Worm (Caenorhabditis elegans) whole organism, L1 larva: ENCODE results near the gene sod-4.
A peak's percentile ranks its signal among the peaks of the same experiment; 100 is the strongest.

Source experiments
- F16B12.6 ChIP-seq: fragments of 150-350 bp; optimal IDR thresholded peaks from 2 replicates; lab custom pipeline; 2014; ENCODE audit warnings: missing biosample characterization, missing genetic modification characterization
- aha-1 ChIP-seq: fragments of 150-350 bp; optimal IDR thresholded peaks from 2 replicates; lab custom pipeline; 2014; ENCODE audit warnings: missing biosample characterization, missing genetic modification characterization
- aly-2 ChIP-seq: fragments of 150-350 bp; optimal IDR thresholded peaks from 2 replicates; lab custom pipeline; 2014; ENCODE audit warnings: missing biosample characterization, missing genetic modification characterization
- blmp-1 ChIP-seq: fragments of 150-350 bp; optimal IDR thresholded peaks from 2 replicates; lab custom pipeline; 2014; ENCODE audit warnings: missing biosample characterization, missing genetic modification characterization
- ceh-63 ChIP-seq: fragments of 200-800 bp; sonication (Bioruptor generic); optimal IDR thresholded peaks from 2 replicates; lab custom pipeline; 2018; ENCODE audit warnings: mild to moderate bottlenecking, missing genetic modification characterization, missing compliant biosample characterization
- ceh-8 ChIP-seq: fragments of 200-800 bp; sonication (Bioruptor generic); optimal IDR thresholded peaks from 2 replicates; lab custom pipeline; 2018; ENCODE audit warnings: mild to moderate bottlenecking, missing genetic modification characterization, moderate library complexity, missing compliant biosample characterization
- ceh-90 ChIP-seq: sonication (generic microtip); optimal IDR thresholded peaks from 2 replicates; lab custom pipeline; 2016; ENCODE audit warnings: missing genetic modification characterization, missing compliant biosample characterization
- ces-1 ChIP-seq: fragments of 150-350 bp; optimal IDR thresholded peaks from 2 replicates; lab custom pipeline; 2014; ENCODE audit warnings: missing biosample characterization, missing genetic modification reagents, missing genetic modification characterization
- dpl-1 ChIP-seq, 3 experiments: fragments of 150-350 bp in 2 of 3; sonication (generic microtip) in 1 of 3; optimal IDR thresholded peaks; 2 replicates each; lab custom pipeline; 2014 to 2017; ENCODE audit warnings: missing biosample characterization in 3 of 3, missing genetic modification characterization in 3 of 3, missing genetic modification reagents in 3 of 3
- efl-1 ChIP-seq, 4 experiments: fragments of 150-350 bp; optimal IDR thresholded peaks in 3 of 4; peaks in 1 of 4; 1 replicate in 1 of 4; 2 replicates in 3 of 4; lab custom pipeline; 2014; ENCODE audit warnings: missing biosample characterization in 2 of 4, missing genetic modification characterization in 2 of 4, missing genetic modification reagents in 2 of 4
- elt-3 ChIP-seq, 6 experiments: fragments of 150-350 bp in 1 of 6; sonication (generic microtip); optimal IDR thresholded peaks; 2 replicates each; lab custom pipeline; 2017 to 2018; ENCODE audit warnings: missing biosample characterization in 6 of 6, missing genetic modification characterization in 6 of 6, inconsistent platforms in 1 of 6
- fkh-8 ChIP-seq: sonication (generic microtip); optimal IDR thresholded peaks from 2 replicates; lab custom pipeline; 2016; ENCODE audit warnings: mild to moderate bottlenecking, missing genetic modification characterization, missing compliant biosample characterization
- fos-1 ChIP-seq: fragments of 150-350 bp; optimal IDR thresholded peaks from 2 replicates; lab custom pipeline; 2014; ENCODE audit warnings: missing biosample characterization, missing genetic modification characterization
- grh-1 ChIP-seq: fragments of 200-800 bp; sonication (Bioruptor generic); IDR thresholded peaks from 2 replicates; pipeline ENCODE4 v1.3.6; 2022; ENCODE audit warnings: missing genetic modification reagents, missing genetic modification characterization, missing compliant biosample characterization
- irx-1 ChIP-seq: sonication (generic microtip); optimal IDR thresholded peaks from 2 replicates; lab custom pipeline; 2016; ENCODE audit warnings: missing genetic modification characterization, missing compliant biosample characterization
- jun-1 ChIP-seq: fragments of 150-350 bp; optimal IDR thresholded peaks from 2 replicates; lab custom pipeline; 2014; ENCODE audit warnings: missing biosample characterization, missing genetic modification reagents, missing genetic modification characterization
- lin-13 ChIP-seq: fragments of 150-350 bp; optimal IDR thresholded peaks from 2 replicates; lab custom pipeline; 2014; ENCODE audit warnings: missing biosample characterization, missing genetic modification reagents, missing genetic modification characterization
- lin-14 ChIP-seq: fragments of 200-800 bp; sonication (Bioruptor generic); optimal IDR thresholded peaks from 2 replicates; lab custom pipeline; 2018; ENCODE audit warnings: mild to moderate bottlenecking, missing genetic modification characterization, moderate library complexity, missing compliant biosample characterization
- lin-39 ChIP-seq: fragments of 150-350 bp; optimal IDR thresholded peaks from 2 replicates; lab custom pipeline; 2014; ENCODE audit warnings: missing biosample characterization, missing genetic modification reagents, missing genetic modification characterization
- lsy-2 ChIP-seq, 2 experiments: fragments of 150-350 bp; optimal IDR thresholded peaks; 2 replicates each; lab custom pipeline; 2014; ENCODE audit warnings: missing biosample characterization in 2 of 2, missing genetic modification characterization in 2 of 2
- mab-9 ChIP-seq: fragments of 200-800 bp; sonication (Bioruptor generic); IDR thresholded peaks from 2 replicates; pipeline ENCODE4 v1.3.6; 2022; ENCODE audit warnings: missing genetic modification reagents, missing genetic modification characterization, missing compliant biosample characterization
- mef-2 ChIP-seq: fragments of 150-350 bp; optimal IDR thresholded peaks from 2 replicates; lab custom pipeline; 2014; ENCODE audit warnings: missing biosample characterization, missing genetic modification characterization
- mep-1 ChIP-seq: fragments of 150-350 bp; optimal IDR thresholded peaks from 2 replicates; lab custom pipeline; 2014; ENCODE audit warnings: missing biosample characterization, missing genetic modification characterization
- nhr-76 ChIP-seq: sonication (generic microtip); optimal IDR thresholded peaks from 2 replicates; lab custom pipeline; 2017; ENCODE audit warnings: missing biosample characterization, missing genetic modification characterization
- nhr-85 ChIP-seq: sonication (generic microtip); peaks from one replicate; lab custom pipeline; 2016; ENCODE audit warnings: missing genetic modification characterization, inconsistent platforms, missing compliant biosample characterization
- nhr-90 ChIP-seq: sonication (generic microtip); optimal IDR thresholded peaks from 2 replicates; lab custom pipeline; 2016; ENCODE audit warnings: mild to moderate bottlenecking, missing genetic modification characterization, missing compliant biosample characterization; ENCODE audit not compliant: poor library complexity
- pax-3 ChIP-seq: fragments of 200-800 bp; sonication (Bioruptor generic); optimal IDR thresholded peaks from 2 replicates; lab custom pipeline; 2018; ENCODE audit warnings: mild to moderate bottlenecking, missing genetic modification characterization, moderate library complexity, missing compliant biosample characterization
- pqm-1 ChIP-seq: sonication (generic microtip); optimal IDR thresholded peaks from 3 replicates; lab custom pipeline; 2017; ENCODE audit warnings: missing biosample characterization, missing genetic modification characterization
- rnt-1 ChIP-seq: sonication (generic microtip); optimal IDR thresholded peaks from 2 replicates; lab custom pipeline; 2016; ENCODE audit warnings: mild to moderate bottlenecking, missing genetic modification characterization, moderate library complexity, missing compliant biosample characterization
- snu-23 ChIP-seq: sonication (generic microtip); optimal IDR thresholded peaks from 2 replicates; lab custom pipeline; 2016; ENCODE audit warnings: missing genetic modification characterization, missing compliant biosample characterization
- tlp-1 ChIP-seq: fragments of 150-350 bp; optimal IDR thresholded peaks from 2 replicates; lab custom pipeline; 2014; ENCODE audit warnings: missing biosample characterization, missing genetic modification characterization
- unc-30 ChIP-seq: sonication (generic microtip); optimal IDR thresholded peaks from 2 replicates; lab custom pipeline; 2017; ENCODE audit warnings: missing biosample characterization, missing genetic modification characterization
- unc-62 ChIP-seq: fragments of 150-350 bp; optimal IDR thresholded peaks from 2 replicates; lab custom pipeline; 2014; ENCODE audit warnings: missing biosample characterization, missing genetic modification reagents, missing genetic modification characterization
- xbp-1 ChIP-seq: sonication (generic microtip); optimal IDR thresholded peaks from 2 replicates; lab custom pipeline; 2016; ENCODE audit warnings: missing genetic modification characterization, missing compliant biosample characterization
- zag-1 ChIP-seq: fragments of 150-350 bp; optimal IDR thresholded peaks from 2 replicates; lab custom pipeline; 2014; ENCODE audit warnings: missing biosample characterization, missing genetic modification characterization
- ztf-4 ChIP-seq: fragments of 150-350 bp; optimal IDR thresholded peaks from 2 replicates; lab custom pipeline; 2014; ENCODE audit warnings: missing biosample characterization, missing genetic modification characterization

Gene sod-4

DNA sequence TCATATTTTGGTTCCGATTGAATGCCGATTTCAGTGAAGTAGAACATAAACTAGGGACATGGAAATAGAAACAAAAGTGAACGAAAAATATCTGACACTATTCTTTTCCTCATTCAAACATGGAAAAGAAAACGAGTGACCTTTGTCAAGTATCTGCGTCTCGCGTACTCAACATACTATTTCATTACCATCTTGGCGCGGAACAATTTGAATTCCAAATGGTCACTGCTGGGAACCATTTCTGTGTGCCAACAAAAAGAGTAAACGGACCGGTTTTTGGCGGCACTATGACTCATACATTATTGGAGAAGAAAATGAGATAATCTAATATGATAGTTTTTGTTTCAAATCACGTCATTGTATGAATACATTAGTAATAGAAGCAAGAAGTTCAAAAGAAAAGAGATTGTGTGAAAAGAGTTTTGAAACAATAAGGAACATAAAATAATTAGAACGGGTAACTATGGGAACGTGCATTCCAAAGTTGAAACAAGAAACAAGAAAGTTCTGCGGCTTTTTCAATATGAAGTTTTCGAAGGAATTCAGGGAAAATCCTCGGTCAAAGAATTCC is 17.7 kb downstream of the sod-4 start:
- no peak for TF ChIP-seq xbp-1 (tag; lab: Kevin White, UChicago)
- peak; percentile 4 for TF ChIP-seq lin-13 (GFP tag; lab: Kevin White, UChicago)
- peak in 1 of 2 experiments; percentile 6 for TF ChIP-seq lsy-2 (tag; optimal IDR thresholded peaks at IDR 0.05; lab: Kevin White, UChicago)
- no peak for TF ChIP-seq unc-62 (GFP tag; lab: Kevin White, UChicago)
- peak; percentile 7 for TF ChIP-seq snu-23
- TF ChIP-seq ceh-90 (tag; lab: Kevin White, UChicago), result no peak
- no peak for TF ChIP-seq irx-1 (tag; lab: Kevin White, UChicago)
- no peak for TF ChIP-seq pax-3 (tag; lab: Kevin White, UChicago)
- TF ChIP-seq lin-14 (GFP tag; lab: Kevin White, UChicago), result peak; percentile 67
- TF ChIP-seq dpl-1 (GFP tag; optimal IDR thresholded peaks at IDR 0.05; lab: Kevin White, UChicago), result peak in 1 of 3 experiments; percentile 3
- no peak for TF ChIP-seq ztf-4
- no peak for TF ChIP-seq grh-1
- TF ChIP-seq fkh-8 (tag; lab: Kevin White, UChicago), result no peak
- TF ChIP-seq ces-1, result no peak
- TF ChIP-seq unc-30 (tag; lab: Kevin White, UChicago), result no peak
- TF ChIP-seq nhr-85, result peak; percentile 51
- TF ChIP-seq zag-1, result no peak
- TF ChIP-seq mab-9 (GFP tag; lab: Robert Waterston, UW), result no peak
- no peak for TF ChIP-seq efl-1 (optimal IDR thresholded peaks at IDR 0.05; lab: Kevin White, UChicago)
- TF ChIP-seq efl-1 (GFP tag; optimal IDR thresholded peaks at IDR 0.05 in 1 of 2; lab: Kevin White, UChicago), result peak in 1 of 2 experiments; percentile 84
- peak; percentile 39 for TF ChIP-seq blmp-1 (tag; lab: Kevin White, UChicago)
- no peak for TF ChIP-seq F16B12.6 (tag; lab: Kevin White, UChicago)
- peak; percentile 37 for TF ChIP-seq mep-1 (tag; lab: Kevin White, UChicago)

DNA sequence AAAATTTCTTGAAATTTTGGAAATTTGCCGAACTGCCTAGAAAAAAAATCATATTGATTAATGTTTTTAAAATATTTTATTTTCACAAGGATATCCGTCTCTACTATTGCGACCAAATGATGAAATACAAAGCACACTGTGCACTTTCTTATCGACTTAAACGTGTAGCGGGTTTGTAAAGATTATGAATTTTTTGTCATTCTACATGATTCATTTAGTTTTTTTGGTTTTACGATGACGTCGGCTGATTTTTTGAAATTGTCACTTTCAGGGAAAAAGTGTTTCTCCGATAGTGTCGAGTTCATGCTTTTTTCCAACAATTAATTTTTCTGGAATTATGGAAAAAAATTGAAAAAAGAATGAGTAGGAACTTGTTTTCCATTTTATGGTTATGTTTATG is 23.6 kb downstream of the sod-4 start:
- TF ChIP-seq lin-14 (GFP tag; lab: Kevin White, UChicago) (no peak), lin-13 (GFP tag; lab: Kevin White, UChicago) (no peak), zag-1 (no peak), mep-1 (tag; lab: Kevin White, UChicago) (no peak), ceh-8 (GFP tag; lab: Kevin White, UChicago) (no peak), blmp-1 (tag; lab: Kevin White, UChicago) (no peak), xbp-1 (tag; lab: Kevin White, UChicago) (no peak), aly-2 (tag; lab: Kevin White, UChicago) (no peak), nhr-90 (no peak), mef-2 (tag; lab: Kevin White, UChicago) (no peak), fos-1 (tag; lab: Kevin White, UChicago) (no peak), tlp-1 (tag; lab: Kevin White, UChicago) (no peak), aha-1 (tag; lab: Kevin White, UChicago) (no peak)

DNA sequence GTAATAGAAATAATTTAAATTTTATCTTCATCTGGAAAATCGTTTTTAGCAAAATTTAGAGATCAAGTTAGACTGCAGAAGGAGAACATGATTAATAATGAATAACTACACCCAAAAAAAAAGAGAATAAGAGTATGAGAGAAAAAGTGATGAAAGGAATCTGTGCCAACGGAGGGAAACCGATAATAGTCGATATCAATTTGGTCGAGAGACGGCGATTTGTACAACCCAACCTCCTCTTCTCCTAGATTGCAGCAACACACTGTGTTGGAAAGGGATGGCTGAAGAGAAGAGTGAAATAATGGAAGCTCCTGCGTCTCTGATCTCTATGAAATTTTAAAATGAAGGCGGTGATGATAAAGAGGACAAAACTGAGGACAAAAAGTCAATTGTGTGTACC is 25.7 kb downstream of the sod-4 start:
- TF ChIP-seq grh-1, result no peak
- no peak for TF ChIP-seq nhr-76 (tag; lab: Kevin White, UChicago)
- TF ChIP-seq jun-1 (tag; lab: Kevin White, UChicago), result peak; percentile 16
- peak; percentile 16 for TF ChIP-seq blmp-1 (tag; lab: Kevin White, UChicago)
- TF ChIP-seq pqm-1, result peak; percentile 60
- no peak for TF ChIP-seq efl-1 (optimal IDR thresholded peaks at IDR 0.05; lab: Kevin White, UChicago)
- TF ChIP-seq efl-1 (GFP tag; optimal IDR thresholded peaks at IDR 0.05 in 1 of 2; lab: Kevin White, UChicago), result peak in 1 of 2 experiments; percentile 56
- TF ChIP-seq elt-3 (tag; optimal IDR thresholded peaks at IDR 0.05; lab: Kevin White, UChicago), result peak in 1 of 6 experiments; percentile 26
- TF ChIP-seq lin-14 (GFP tag; lab: Kevin White, UChicago), result peak; percentile 23
- TF ChIP-seq rnt-1 (tag; lab: Kevin White, UChicago), result no peak

DNA sequence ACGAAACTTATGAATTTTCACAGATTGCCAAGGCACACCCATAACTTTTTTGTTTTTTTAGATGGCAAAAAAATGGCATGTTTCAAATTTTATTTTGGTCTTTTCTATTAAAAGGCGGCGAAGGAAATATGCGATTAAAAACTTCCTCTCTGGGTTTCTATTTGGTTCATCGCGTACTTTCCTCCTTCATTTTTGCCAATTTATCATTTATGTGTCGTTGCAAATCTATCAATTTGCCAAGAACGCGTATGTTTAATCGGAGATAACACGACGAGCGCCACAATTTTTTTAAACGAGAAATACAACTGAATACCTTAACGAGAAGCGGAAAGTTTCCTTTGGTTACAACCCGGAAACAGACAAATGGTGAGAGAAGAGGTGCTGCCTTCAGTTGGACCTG is 27.7 kb downstream of the sod-4 start:
- TF ChIP-seq ceh-90 (tag; lab: Kevin White, UChicago) (no peak), nhr-76 (tag; lab: Kevin White, UChicago) (no peak), ceh-63 (GFP tag; lab: Kevin White, UChicago) (no peak), lin-39 (tag; lab: Kevin White, UChicago) (no peak)
